Worm (Caenorhabditis elegans) whole organism, L3 larva: Measurements from ENCODE around the gene ZK353.9.

Experiments
- R02D3.7 ChIP-seq: fragments of 150-350 bp; optimal IDR thresholded peaks from 2 replicates; lab custom pipeline; 2014; ENCODE audit warnings: missing biosample characterization, missing genetic modification characterization
- ZK546.5 ChIP-seq: sonication (generic microtip); optimal IDR thresholded peaks from 2 replicates; lab custom pipeline; 2017; ENCODE audit warnings: missing biosample characterization, missing genetic modification characterization
- ceh-16 ChIP-seq: sonication (generic microtip); optimal IDR thresholded peaks from 2 replicates; lab custom pipeline; 2017; ENCODE audit warnings: missing biosample characterization, missing genetic modification characterization
- ceh-82 ChIP-seq: fragments of 150-350 bp; optimal IDR thresholded peaks from 2 replicates; lab custom pipeline; 2014; ENCODE audit warnings: missing biosample characterization, missing genetic modification characterization
- daf-12 ChIP-seq: fragments of 150-350 bp; optimal IDR thresholded peaks from 2 replicates; lab custom pipeline; 2014; ENCODE audit warnings: missing biosample characterization, missing genetic modification reagents, missing genetic modification characterization
- egl-27 ChIP-seq: sonication (generic microtip); optimal IDR thresholded peaks from 4 replicates; lab custom pipeline; 2017; ENCODE audit warnings: missing biosample characterization, missing genetic modification reagents, missing genetic modification characterization
- egl-5 ChIP-seq: fragments of 150-350 bp; optimal IDR thresholded peaks from 2 replicates; lab custom pipeline; 2017; ENCODE audit warnings: missing biosample characterization, missing genetic modification reagents, missing genetic modification characterization, inconsistent platforms
- elt-1 ChIP-seq: fragments of 150-350 bp; optimal IDR thresholded peaks from 2 replicates; lab custom pipeline; 2014; ENCODE audit warnings: missing biosample characterization, missing genetic modification characterization
- elt-3 ChIP-seq, 3 experiments: fragments of 150-350 bp in 1 of 3; sonication (generic microtip) in 2 of 3; optimal IDR thresholded peaks; 2 replicates in 2 of 3; 4 replicates in 1 of 3; lab custom pipeline; 2014 to 2017; ENCODE audit warnings: missing biosample characterization in 3 of 3, missing genetic modification characterization in 3 of 3
- eor-1 ChIP-seq, 2 experiments: fragments of 150-350 bp; optimal IDR thresholded peaks; 2 replicates each; lab custom pipeline; 2014 to 2018; ENCODE audit warnings: missing biosample characterization in 2 of 2, missing genetic modification characterization in 2 of 2
- fkh-10 ChIP-seq: sonication (generic microtip); optimal IDR thresholded peaks from 2 replicates; lab custom pipeline; 2017; ENCODE audit warnings: missing biosample characterization, missing genetic modification reagents, missing genetic modification characterization
- hmg-11 ChIP-seq: sonication (generic microtip); optimal IDR thresholded peaks from 2 replicates; lab custom pipeline; 2016; ENCODE audit warnings: missing genetic modification characterization, missing compliant biosample characterization
- jun-1 ChIP-seq: fragments of 150-350 bp; optimal IDR thresholded peaks from 2 replicates; lab custom pipeline; 2014; ENCODE audit warnings: missing biosample characterization, missing genetic modification reagents, missing genetic modification characterization
- lin-15B ChIP-seq: fragments of 150-350 bp; optimal IDR thresholded peaks from 2 replicates; lab custom pipeline; 2014; ENCODE audit warnings: missing biosample characterization, missing genetic modification characterization
- lin-39 ChIP-seq: fragments of 150-350 bp; optimal IDR thresholded peaks from 2 replicates; lab custom pipeline; 2018; ENCODE audit warnings: missing biosample characterization, missing genetic modification reagents, missing genetic modification characterization
- mdl-1 ChIP-seq: fragments of 150-350 bp; optimal IDR thresholded peaks from 2 replicates; lab custom pipeline; 2014; ENCODE audit warnings: missing biosample characterization, missing genetic modification characterization
- mml-1 ChIP-seq: fragments of 150-350 bp; sonication (generic microtip); optimal IDR thresholded peaks from 3 replicates; lab custom pipeline; 2014; ENCODE audit warnings: missing biosample characterization, missing genetic modification characterization
- nfya-1 ChIP-seq: sonication (generic microtip); optimal IDR thresholded peaks from 2 replicates; lab custom pipeline; 2017; ENCODE audit warnings: missing genetic modification characterization, mild to moderate bottlenecking, missing compliant biosample characterization, antibody characterized with exemption, moderate library complexity; ENCODE audit not compliant: insufficient read depth
- nhr-11 ChIP-seq: fragments of 150-350 bp; optimal IDR thresholded peaks from 2 replicates; lab custom pipeline; 2014; ENCODE audit warnings: missing biosample characterization, missing genetic modification characterization
- nhr-237 ChIP-seq: fragments of 150-350 bp; optimal IDR thresholded peaks from 2 replicates; lab custom pipeline; 2014; ENCODE audit warnings: missing biosample characterization, missing genetic modification characterization
- nhr-43 ChIP-seq: sonication (generic microtip); optimal IDR thresholded peaks from 2 replicates; lab custom pipeline; 2016; ENCODE audit warnings: mild to moderate bottlenecking, missing genetic modification characterization, missing compliant biosample characterization; ENCODE audit not compliant: poor library complexity, severe bottlenecking
- nhr-67 ChIP-seq: fragments of 150-350 bp; optimal IDR thresholded peaks from 2 replicates; lab custom pipeline; 2014; ENCODE audit warnings: missing biosample characterization, missing genetic modification characterization
- nhr-76 ChIP-seq: fragments of 150-350 bp; sonication (generic microtip); optimal IDR thresholded peaks from 5 replicates; lab custom pipeline; 2014; ENCODE audit warnings: missing biosample characterization, missing genetic modification characterization
- pha-4 ChIP-seq: fragments of 150-350 bp; optimal IDR thresholded peaks from 2 replicates; lab custom pipeline; 2014; ENCODE audit warnings: missing biosample characterization, missing genetic modification reagents, missing genetic modification characterization
- pqm-1 ChIP-seq: fragments of 150-350 bp; optimal IDR thresholded peaks from 2 replicates; lab custom pipeline; 2017; ENCODE audit warnings: missing biosample characterization, missing genetic modification characterization, inconsistent platforms
- skn-1 ChIP-seq: fragments of 150-350 bp; optimal IDR thresholded peaks from 2 replicates; lab custom pipeline; 2014; ENCODE audit warnings: missing biosample characterization, missing genetic modification characterization
- snpc-4 ChIP-seq: fragments of 150-350 bp; optimal IDR thresholded peaks from 2 replicates; lab custom pipeline; 2014; ENCODE audit warnings: missing biosample characterization, missing genetic modification characterization
- tbx-2 ChIP-seq: sonication (generic microtip); optimal IDR thresholded peaks from 2 replicates; lab custom pipeline; 2016; ENCODE audit warnings: mild to moderate bottlenecking, missing genetic modification characterization, missing compliant biosample characterization
- unc-39 ChIP-seq: sonication (generic microtip); optimal IDR thresholded peaks from 4 replicates; lab custom pipeline; 2017; ENCODE audit warnings: missing biosample characterization, missing genetic modification characterization
- zag-1 ChIP-seq: fragments of 150-350 bp; optimal IDR thresholded peaks from 2 replicates; lab custom pipeline; 2014; ENCODE audit warnings: missing biosample characterization, missing genetic modification characterization
- ztf-11 ChIP-seq: fragments of 150-350 bp; optimal IDR thresholded peaks from 2 replicates; lab custom pipeline; 2014; ENCODE audit warnings: missing biosample characterization, missing genetic modification characterization

ZK353.9 gene

DNA sequence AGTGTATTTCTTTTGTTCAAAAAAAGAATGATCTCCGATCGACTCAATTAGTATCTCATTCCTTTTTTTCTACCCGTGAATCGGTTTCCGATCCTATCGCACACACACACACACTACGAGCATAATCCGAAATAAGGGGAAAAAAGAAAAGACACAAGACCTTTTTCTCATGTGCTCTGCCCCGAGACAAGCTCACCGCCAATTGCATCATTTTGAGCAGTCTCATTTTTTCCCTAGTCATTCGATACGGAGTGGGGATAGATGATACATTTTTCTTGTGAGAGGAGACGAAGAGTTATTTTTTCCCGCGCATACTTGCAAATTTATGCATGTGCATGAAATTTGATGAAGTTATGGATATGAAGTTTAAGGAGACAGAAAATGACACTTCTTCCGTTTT, 17.0 kb upstream of the ZK353.9 start:
- TF ChIP-seq nhr-43 (tag; lab: Kevin White, UChicago): no peak
- TF ChIP-seq nfya-1: peak; percentile 71
- no peak for TF ChIP-seq eor-1 (tag; optimal IDR thresholded peaks at IDR 0.05; lab: Kevin White, UChicago)
- TF ChIP-seq zag-1 (tag; lab: Kevin White, UChicago): no peak
- peak; percentile 10 for TF ChIP-seq tbx-2 (tag; lab: Kevin White, UChicago)
- no peak for TF ChIP-seq pha-4
- TF ChIP-seq lin-15B (tag; lab: Kevin White, UChicago): no peak
- TF ChIP-seq nhr-11: no peak
- no peak for TF ChIP-seq ztf-11 (tag; lab: Kevin White, UChicago)
- TF ChIP-seq egl-5 (tag; lab: Kevin White, UChicago): no peak
- TF ChIP-seq hmg-11 (tag; lab: Kevin White, UChicago): peak; percentile 38
- no peak for TF ChIP-seq R02D3.7 (tag; lab: Kevin White, UChicago)
- TF ChIP-seq jun-1 (tag; lab: Kevin White, UChicago): no peak
- TF ChIP-seq snpc-4 (tag; lab: Kevin White, UChicago): no peak
- no peak for TF ChIP-seq daf-12 (tag; lab: Kevin White, UChicago)
- no peak for TF ChIP-seq ZK546.5
- TF ChIP-seq fkh-10 (GFP tag; lab: Kevin White, UChicago): peak; percentile 29
- peak; percentile 50 for TF ChIP-seq lin-39 (tag; lab: Kevin White, UChicago)
- no peak for TF ChIP-seq nhr-67 (tag; lab: Kevin White, UChicago)

DNA sequence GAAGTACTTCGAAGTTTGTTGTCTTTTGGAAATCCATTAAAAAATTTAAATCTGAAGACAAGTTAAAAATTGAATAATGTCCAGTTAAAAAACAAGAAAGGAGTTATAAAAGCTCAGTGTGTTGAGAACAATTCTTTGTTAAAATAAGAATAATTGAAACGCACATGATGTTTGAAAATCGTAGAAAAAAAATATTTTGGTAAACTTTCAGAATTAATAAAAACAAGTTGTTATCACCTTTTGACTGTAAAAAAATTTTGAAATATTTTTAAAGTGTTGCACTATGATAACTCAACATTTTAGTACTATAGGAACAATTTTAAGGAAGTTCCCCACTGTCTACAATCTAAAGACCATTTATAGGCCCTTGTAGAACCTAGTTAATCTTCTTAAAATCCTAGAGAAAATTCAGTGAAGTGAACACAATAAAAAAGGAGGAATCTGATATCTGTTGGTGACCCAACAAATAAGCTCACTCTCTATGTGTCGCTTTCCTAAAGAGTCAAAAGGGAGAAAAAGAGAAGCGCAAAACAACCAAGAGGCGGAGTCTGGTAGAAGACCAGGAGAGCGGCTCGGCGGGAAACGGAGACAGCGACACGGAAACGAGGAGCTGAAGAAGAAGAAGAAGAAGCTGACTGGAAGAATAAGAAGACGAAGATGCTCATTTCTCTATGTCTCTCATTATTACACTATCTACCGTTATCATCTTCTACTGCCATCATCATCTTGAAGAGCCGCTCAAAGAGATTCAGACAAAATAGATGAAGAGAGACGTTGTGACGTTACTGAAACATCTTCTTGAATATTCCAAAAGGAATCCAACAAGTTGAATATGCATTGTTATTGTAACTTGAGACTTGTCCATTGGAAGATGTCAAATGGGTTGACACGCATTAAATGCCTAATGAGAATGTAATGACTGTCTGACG, 14.7 kb upstream of the ZK353.9 start, which contains the start of gene ZK353.10:
ZK353.10 (minus strand) TSS at position 51 of the 929 bp plus-strand sequence.
- TF ChIP-seq skn-1 (tag; lab: Kevin White, UChicago) (peak; percentile 39), lin-15B (tag; lab: Kevin White, UChicago) (peak; percentile 7), lin-39 (tag; lab: Kevin White, UChicago) (peak; percentile 10), elt-1 (no peak)

DNA sequence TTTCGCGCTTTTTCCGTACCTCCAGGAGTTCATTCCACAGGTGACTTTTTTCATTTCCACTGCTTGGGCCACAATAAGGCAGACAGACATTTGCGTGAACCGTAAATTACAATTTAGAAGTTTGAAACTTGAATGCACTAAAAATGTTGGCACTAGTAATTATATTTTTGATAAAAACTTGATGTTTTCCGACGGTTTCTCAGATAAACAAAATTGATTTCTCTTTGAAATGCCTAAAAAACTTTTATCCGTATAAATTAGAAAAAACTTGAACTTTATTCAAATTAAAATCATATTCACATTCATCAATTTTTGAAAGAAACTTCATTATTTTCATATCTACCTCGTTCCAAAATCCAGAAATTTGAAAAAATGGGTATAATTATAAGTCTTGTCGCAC, 13.6 kb upstream of the ZK353.9 start, which contains the start of gene ZK353.3:
ZK353.3 (plus strand) TSS at position 301 of the 400 bp plus-strand sequence.
- no peak for TF ChIP-seq ceh-16 (tag; lab: Kevin White, UChicago)
- TF ChIP-seq snpc-4 (tag; lab: Kevin White, UChicago): no peak
- TF ChIP-seq tbx-2 (tag; lab: Kevin White, UChicago): no peak
- TF ChIP-seq hmg-11 (tag; lab: Kevin White, UChicago): no peak
- TF ChIP-seq unc-39 (tag; lab: Kevin White, UChicago): no peak
- TF ChIP-seq elt-3 (tag; optimal IDR thresholded peaks at IDR 0.05; lab: Kevin White, UChicago): no peak
- TF ChIP-seq ZK546.5: no peak
- TF ChIP-seq nhr-237 (tag; lab: Kevin White, UChicago): no peak
- no peak for TF ChIP-seq lin-15B (tag; lab: Kevin White, UChicago)
- no peak for TF ChIP-seq ceh-82 (tag; lab: Kevin White, UChicago)
- TF ChIP-seq lin-39 (tag; lab: Kevin White, UChicago): no peak
- no peak for TF ChIP-seq nfya-1
- TF ChIP-seq eor-1 (tag; optimal IDR thresholded peaks at IDR 0.05; lab: Kevin White, UChicago): no peak

DNA sequence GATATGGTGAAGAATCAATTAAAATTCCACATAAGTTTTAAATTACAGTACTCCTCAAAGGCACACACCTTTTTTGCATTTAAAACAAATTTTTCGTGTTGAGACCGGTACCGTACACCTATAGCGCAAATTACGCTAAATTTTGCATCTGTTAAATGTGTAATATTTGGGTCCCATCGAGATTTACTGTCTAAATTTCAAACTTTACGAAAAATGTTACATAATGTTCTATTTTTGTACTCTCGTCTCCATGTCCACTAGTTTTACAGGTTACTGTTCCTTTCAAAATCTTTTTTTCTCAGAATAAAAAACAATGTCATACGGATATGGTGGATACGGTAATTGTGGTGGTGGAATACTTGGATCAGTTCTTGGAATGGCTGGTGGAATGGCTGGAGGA, 10.9 kb upstream of the ZK353.9 start, which contains the start of gene ZK353.2:
ZK353.2 (plus strand) TSS at position 301 of the 400 bp plus-strand sequence.
- TF ChIP-seq ceh-16 (tag; lab: Kevin White, UChicago) (no peak), lin-15B (tag; lab: Kevin White, UChicago) (no peak), pqm-1 (tag; lab: Kevin White, UChicago) (no peak), lin-39 (tag; lab: Kevin White, UChicago) (no peak), ceh-82 (tag; lab: Kevin White, UChicago) (no peak), egl-27 (tag; lab: Kevin White, UChicago) (no peak), ZK546.5 (no peak), mdl-1 (no peak), mml-1 (tag; lab: Kevin White, UChicago) (no peak), nhr-67 (tag; lab: Kevin White, UChicago) (no peak), elt-3 (tag; optimal IDR thresholded peaks at IDR 0.05; lab: Kevin White, UChicago) (no peak), nhr-43 (tag; lab: Kevin White, UChicago) (no peak), nhr-76 (tag; lab: Kevin White, UChicago) (no peak)
